Fruit fly (Drosophila melanogaster) whole organism, adult: Measurements from ENCODE around the gene CG10550.
A peak's percentile ranks its signal among the peaks of the same experiment; 100 is the strongest.

Experiments used
- CG11617 ChIP-seq: fragments of 200-800 bp; sonication (Bioruptor generic); optimal IDR thresholded peaks from 2 replicates; lab custom pipeline; 2017; ENCODE audit warnings: mild to moderate bottlenecking, missing biosample characterization, missing genetic modification reagents, missing genetic modification characterization
- CG12768 ChIP-seq: fragments of 200-800 bp; sonication (Bioruptor generic); optimal IDR thresholded peaks from 2 replicates; lab custom pipeline; 2017; ENCODE audit warnings: missing biosample characterization, missing genetic modification characterization, mild to moderate bottlenecking, moderate library complexity, missing genetic modification reagents
- CG1620 ChIP-seq: fragments of 200-800 bp; sonication (Bioruptor generic); optimal IDR thresholded peaks from 2 replicates; lab custom pipeline; 2016; ENCODE audit warnings: missing biosample characterization, missing genetic modification characterization
- CG33017 ChIP-seq: fragments of 200-800 bp; sonication (Bioruptor generic); optimal IDR thresholded peaks from 2 replicates; lab custom pipeline; 2018; ENCODE audit warnings: missing biosample characterization, mild to moderate bottlenecking, missing genetic modification characterization, moderate library complexity
- CG5204 ChIP-seq: fragments of 200-800 bp; sonication (Bioruptor generic); optimal IDR thresholded peaks from 2 replicates; lab custom pipeline; 2016; ENCODE audit warnings: missing biosample characterization, missing genetic modification characterization
- CG7045 ChIP-seq: fragments of 200-800 bp; sonication (Bioruptor generic); optimal IDR thresholded peaks from 2 replicates; lab custom pipeline; 2017; ENCODE audit warnings: missing biosample characterization, mild to moderate bottlenecking, missing genetic modification characterization
- CG7101 ChIP-seq: fragments of 200-800 bp; sonication (Bioruptor generic); optimal IDR thresholded peaks from 2 replicates; lab custom pipeline; 2018; ENCODE audit warnings: missing biosample characterization, mild to moderate bottlenecking, missing genetic modification characterization, moderate library complexity
- Clk ChIP-seq: fragments of 200-800 bp; sonication (Bioruptor generic); optimal IDR thresholded peaks from 2 replicates; lab custom pipeline; 2017; ENCODE audit warnings: missing biosample characterization, missing genetic modification characterization
- Hr96 ChIP-seq: fragments of 200-800 bp; sonication (Bioruptor generic); optimal IDR thresholded peaks from 2 replicates; lab custom pipeline; 2016; ENCODE audit warnings: missing biosample characterization, missing genetic modification characterization
- Mnt ChIP-seq: fragments of 200-800 bp; sonication (Bioruptor generic); optimal IDR thresholded peaks from 2 replicates; lab custom pipeline; 2016; ENCODE audit warnings: missing biosample characterization, mild to moderate bottlenecking, missing genetic modification characterization
- cnc ChIP-seq, 2 experiments: fragments of >200 bp; optimal IDR thresholded peaks; 2 replicates each; lab custom pipeline; 2017
- kay ChIP-seq: fragments of 200-800 bp; sonication (Bioruptor generic); peaks from one replicate; lab custom pipeline; 2016; ENCODE audit warnings: missing biosample characterization, missing genetic modification characterization, borderline replicate concordance
- pad ChIP-seq: fragments of 200-800 bp; sonication (Bioruptor generic); optimal IDR thresholded peaks from 3 replicates; lab custom pipeline; 2017; ENCODE audit warnings: missing biosample characterization, missing genetic modification characterization, mild to moderate bottlenecking, moderate library complexity, missing genetic modification reagents
- toe ChIP-seq: fragments of 200-800 bp; sonication (Bioruptor generic); optimal IDR thresholded peaks from 2 replicates; lab custom pipeline; 2016; ENCODE audit warnings: missing biosample characterization, missing genetic modification characterization

DNA sequence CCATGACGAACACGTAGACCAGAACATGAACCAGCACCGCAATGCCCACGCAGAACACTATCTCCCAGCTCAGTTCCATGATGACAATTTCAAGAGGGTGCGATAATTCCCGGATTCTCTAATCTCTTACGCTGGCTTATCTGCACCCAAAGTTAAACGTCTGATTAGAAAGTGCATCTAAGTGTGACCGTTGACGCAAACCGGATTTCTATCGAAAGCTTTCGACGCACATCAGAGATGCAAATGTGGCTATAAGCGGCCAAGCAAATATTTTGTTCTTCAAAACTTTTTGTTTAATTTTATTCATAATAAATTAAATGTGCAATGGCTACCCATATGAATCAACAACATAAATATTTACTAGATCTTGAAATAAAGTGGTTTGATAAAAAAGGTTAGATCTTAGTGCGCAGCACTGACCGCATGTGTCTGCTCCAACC lies 45.8 kb downstream of the CG10550 start, which contains the start of the genes Kdsr and CG11858:
- TF ChIP-seq pad (peak; percentile 44), Hr96 (GFP tag; lab: Kevin White, UChicago) (no peak), kay (GFP tag; lab: Kevin White, UChicago) (no peak), CG5204 (GFP tag; lab: Kevin White, UChicago) (no peak), Mnt (GFP tag; lab: Kevin White, UChicago) (peak; percentile 83), CG7045 (GFP tag; lab: Kevin White, UChicago) (peak; percentile 42), cnc (optimal IDR thresholded peaks at IDR 0.05; lab: Kevin White, UChicago) (no peak), toe (no peak), CG33017 (tag; lab: Kevin White, UChicago) (peak; percentile 48), CG7101 (tag; lab: Kevin White, UChicago) (peak; percentile 81), CG12768 (peak; percentile 66), Clk (GFP tag; lab: Kevin White, UChicago) (peak; percentile 40), CG1620 (peak; percentile 58), CG11617 (peak; percentile 64)
